Fruit fly (Drosophila melanogaster) whole organism, pupa: ENCODE results near the gene RpLP0.

Experiments
- CG10348 ChIP-seq: fragments of 200-800 bp; sonication (Bioruptor generic); IDR thresholded peaks from 2 replicates; pipeline ENCODE4 v1.3.6; 2022; ENCODE audit warnings: missing biosample characterization, missing genetic modification characterization
- CG17806 ChIP-seq: fragments of 200-800 bp; sonication (Bioruptor generic); optimal IDR thresholded peaks from 2 replicates; lab custom pipeline; 2018; ENCODE audit warnings: missing biosample characterization, mild to moderate bottlenecking, missing genetic modification characterization, moderate library complexity
- CG32121 ChIP-seq: fragments of 200-800 bp; sonication (Bioruptor generic); IDR thresholded peaks from 2 replicates; pipeline ENCODE4 v1.3.6; 2022; ENCODE audit warnings: missing biosample characterization, missing genetic modification characterization
- D1 ChIP-seq: fragments of 200-800 bp; sonication (Bioruptor generic); optimal IDR thresholded peaks from 2 replicates; lab custom pipeline; 2018; ENCODE audit warnings: missing biosample characterization, mild to moderate bottlenecking, missing genetic modification characterization, moderate library complexity
- Pif1A ChIP-seq: fragments of 200-800 bp; sonication (Bioruptor generic); optimal IDR thresholded peaks from 3 replicates; lab custom pipeline; 2016; ENCODE audit warnings: missing biosample characterization, missing genetic modification characterization
- rn ChIP-seq: fragments of 200-800 bp; sonication (Bioruptor generic); IDR thresholded peaks from 2 replicates; pipeline ENCODE4 v1.3.6; 2022; ENCODE audit warnings: missing biosample characterization, missing genetic modification characterization

DNA sequence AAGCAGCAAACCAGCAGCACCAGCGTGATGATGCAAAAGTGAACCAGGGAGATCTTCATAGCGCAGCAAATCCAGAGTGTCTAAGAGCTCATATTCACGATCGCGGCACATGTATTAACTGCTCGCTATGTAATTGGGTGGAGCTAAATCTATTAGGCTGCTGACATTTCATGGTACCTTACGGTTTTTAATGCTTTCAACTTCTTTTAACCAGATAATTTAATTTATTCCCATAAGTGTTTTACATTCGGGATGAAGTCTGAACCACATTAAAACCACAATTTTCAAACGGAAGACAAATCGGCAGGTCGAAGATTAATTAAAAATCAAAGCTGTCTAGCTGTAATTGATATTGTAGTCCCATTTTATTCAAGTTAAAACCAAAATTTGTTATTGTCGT is 46.0 kb upstream of the RpLP0 start, which contains the start of gene CG43392:
- TF ChIP-seq Pif1A (GFP tag; lab: Kevin White, UChicago), result no peak
- TF ChIP-seq CG32121 (GFP tag; lab: Robert Waterston, UW), result no peak
- TF ChIP-seq rn (GFP tag; lab: Robert Waterston, UW), result no peak
- no peak for TF ChIP-seq D1
- TF ChIP-seq CG10348 (GFP tag; lab: Robert Waterston, UW), result no peak
- no peak for TF ChIP-seq CG17806 (tag; lab: Kevin White, UChicago)
